Fruit fly (Drosophila melanogaster): ENCODE results near the gene CG46412.

DNA sequence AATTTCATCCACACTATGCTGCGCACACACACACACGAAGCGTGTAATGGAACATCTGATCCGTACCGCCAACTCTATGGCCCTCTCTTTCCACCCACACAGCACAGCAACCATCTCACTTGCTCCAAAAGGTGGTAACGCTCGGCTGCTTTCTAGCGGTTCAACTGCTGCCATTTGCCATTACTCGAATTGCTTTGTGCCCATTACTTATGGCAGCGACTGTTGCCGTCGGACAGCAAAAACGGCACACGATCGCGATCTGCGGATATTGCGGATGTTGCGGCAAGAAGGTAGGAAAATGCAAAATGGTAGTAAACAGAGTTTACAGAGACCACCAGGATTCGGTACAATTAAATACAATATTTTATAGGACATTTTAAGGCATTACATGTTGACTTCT, 9.1 kb downstream of the CG46412 start:
- TF ChIP-seq pan (optimal IDR thresholded peaks at IDR 0.05) (no peak), Hr78 (GFP tag; optimal IDR thresholded peaks at IDR 0.05) (no peak), jim (GFP tag; optimal IDR thresholded peaks at IDR 0.05) (no peak)
